Fruit fly (Drosophila melanogaster): ENCODE results near the gene JMJD7.

dm6 chr3L:13452281-13452680, 2.2 kb upstream of the JMJD7 start:
- TF ChIP-seq ash1 (GFP tag; optimal IDR thresholded peaks at IDR 0.05) (no peak), CG12104 (GFP tag; optimal IDR thresholded peaks at IDR 0.05) (no peak), pb (GFP tag; optimal IDR thresholded peaks at IDR 0.05) (no peak), NK7.1 (GFP tag; optimal IDR thresholded peaks at IDR 0.05) (no peak), CG5180 (GFP tag; optimal IDR thresholded peaks at IDR 0.05) (no peak)

Measured in whole organism, embryonic.